Worm (Caenorhabditis elegans) whole organism, mixed stage, embryonic: ENCODE measurements around the gene ddb-1.

Source experiments
- unc-120 ChIP-seq: sonication (generic microtip); optimal IDR thresholded peaks from 2 replicates; lab custom pipeline; 2017; ENCODE audit warnings: missing genetic modification characterization, missing compliant biosample characterization; ENCODE audit not compliant: poor library complexity, severe bottlenecking
- ztf-11 ChIP-seq: fragments of 150-350 bp; optimal IDR thresholded peaks from 2 replicates; lab custom pipeline; 2014; ENCODE audit warnings: missing biosample characterization, missing genetic modification characterization

DNA sequence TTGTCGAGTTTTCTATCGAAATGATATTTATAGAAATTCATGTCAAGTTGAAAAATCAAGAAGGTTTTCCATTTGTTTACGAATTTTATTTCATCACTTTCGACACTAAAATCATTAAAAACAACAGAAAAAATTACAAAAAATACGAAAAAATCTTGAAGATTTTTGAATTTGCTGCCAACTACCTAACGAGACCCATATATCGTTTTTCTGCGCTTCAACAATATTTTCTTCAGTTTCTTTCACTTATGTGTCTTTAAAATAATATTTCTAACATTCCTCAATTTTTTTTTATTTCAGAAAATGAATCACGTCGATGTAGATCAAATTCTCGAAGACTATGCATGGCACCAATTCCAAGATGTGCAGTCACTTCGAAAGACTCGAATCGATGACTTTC, 8.2 kb upstream of the ddb-1 start, which contains the start of gene lin-24:
- no peak for TF ChIP-seq unc-120 (tag; lab: Kevin White, UChicago)
- TF ChIP-seq ztf-11 (tag; lab: Kevin White, UChicago) = no peak
